Fruit fly (Drosophila melanogaster): ENCODE data around the gene Ude.

DNA sequence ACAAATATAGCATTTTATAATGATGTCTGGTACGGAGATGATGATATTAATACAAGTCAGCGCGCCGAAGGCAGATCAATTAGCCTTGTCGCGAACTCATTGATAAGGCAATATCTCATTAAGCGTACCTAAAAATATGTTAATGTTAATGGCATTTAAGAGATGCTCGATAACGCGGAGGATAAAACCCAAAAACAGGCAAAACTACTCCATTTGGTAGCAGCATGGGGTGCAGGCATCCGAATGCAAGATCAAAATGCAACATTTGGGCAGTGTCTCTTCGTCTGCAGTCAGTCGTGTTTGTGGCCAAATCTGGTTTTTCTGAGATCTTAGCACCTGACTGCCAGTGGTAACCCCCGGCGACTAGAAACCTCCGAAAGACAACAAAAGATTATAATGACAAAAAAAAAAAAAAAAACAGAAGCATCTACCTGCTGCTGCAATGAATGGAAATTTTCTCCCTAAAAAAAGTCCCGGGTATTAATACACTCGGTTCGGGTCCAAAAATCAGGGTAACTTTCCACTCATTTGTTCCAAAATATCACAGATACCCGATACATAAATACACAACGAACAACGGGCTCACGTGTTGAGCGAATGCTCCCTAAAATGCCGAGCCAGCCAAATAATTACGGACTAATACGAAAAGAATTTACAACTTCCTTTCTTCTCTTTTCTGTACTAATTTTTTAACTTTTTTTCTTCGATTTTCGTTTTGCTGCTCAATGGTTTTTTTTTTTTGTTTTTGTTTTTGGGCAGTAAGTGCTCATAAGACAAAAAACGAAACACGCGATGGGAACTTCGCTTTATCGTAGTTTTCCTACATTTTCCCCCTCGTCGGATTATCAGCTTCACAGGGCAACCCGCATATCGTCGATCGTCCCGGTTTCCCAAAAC is 46.7 kb upstream of the Ude start:
- TF ChIP-seq CG1602 (GFP tag; optimal IDR thresholded peaks at IDR 0.05) (no peak), CG13894 (tag; optimal IDR thresholded peaks at IDR 0.05) (no peak), Max (GFP tag; optimal IDR thresholded peaks at IDR 0.05) (no peak), fd3F (GFP tag; optimal IDR thresholded peaks at IDR 0.05) (no peak), Sin3A (optimal IDR thresholded peaks at IDR 0.05) (no peak), CG16815 (GFP tag; optimal IDR thresholded peaks at IDR 0.05) (no peak), dmrt99B (tag; optimal IDR thresholded peaks at IDR 0.05) (no peak), ems (GFP tag; optimal IDR thresholded peaks at IDR 0.05) (no peak), tll (GFP tag; optimal IDR thresholded peaks at IDR 0.05) (no peak), corto (GFP tag; optimal IDR thresholded peaks at IDR 0.05) (no peak)

Data from whole organism, embryonic.